Fruit fly (Drosophila melanogaster) whole organism, pupa: ENCODE measurements around the gene CG15144.

Experiments used
- CG10348 ChIP-seq: fragments of 200-800 bp; sonication (Bioruptor generic); IDR thresholded peaks from 2 replicates; pipeline ENCODE4 v1.3.6; 2022; ENCODE audit warnings: missing biosample characterization, missing genetic modification characterization
- CG13204 ChIP-seq: fragments of 200-800 bp; sonication (Bioruptor generic); optimal IDR thresholded peaks from 2 replicates; lab custom pipeline; 2018; ENCODE audit warnings: missing biosample characterization, mild to moderate bottlenecking, missing genetic modification characterization, moderate library complexity
- CG17806 ChIP-seq: fragments of 200-800 bp; sonication (Bioruptor generic); optimal IDR thresholded peaks from 2 replicates; lab custom pipeline; 2018; ENCODE audit warnings: missing biosample characterization, mild to moderate bottlenecking, missing genetic modification characterization, moderate library complexity
- CG34367 ChIP-seq: fragments of 200-800 bp; sonication (Bioruptor generic); optimal IDR thresholded peaks from 2 replicates; lab custom pipeline; 2018; ENCODE audit warnings: missing biosample characterization, mild to moderate bottlenecking, missing genetic modification characterization
- CG4496 ChIP-seq: fragments of 200-800 bp; sonication (Bioruptor generic); IDR thresholded peaks from 3 replicates; pipeline ENCODE4 v1.3.6; 2022; ENCODE audit warnings: missing biosample characterization, missing genetic modification characterization
- CG8159 ChIP-seq: fragments of 200-800 bp; sonication (Bioruptor generic); optimal IDR thresholded peaks from 3 replicates; lab custom pipeline; 2018; ENCODE audit warnings: missing biosample characterization, mild to moderate bottlenecking, missing genetic modification characterization, moderate library complexity
- CG8301 ChIP-seq: fragments of 200-800 bp; sonication (Bioruptor generic); optimal IDR thresholded peaks from 2 replicates; lab custom pipeline; 2018; ENCODE audit warnings: missing biosample characterization, mild to moderate bottlenecking, missing genetic modification characterization
- D1 ChIP-seq: fragments of 200-800 bp; sonication (Bioruptor generic); optimal IDR thresholded peaks from 2 replicates; lab custom pipeline; 2018; ENCODE audit warnings: missing biosample characterization, mild to moderate bottlenecking, missing genetic modification characterization, moderate library complexity
- Pif1A ChIP-seq: fragments of 200-800 bp; sonication (Bioruptor generic); optimal IDR thresholded peaks from 3 replicates; lab custom pipeline; 2016; ENCODE audit warnings: missing biosample characterization, missing genetic modification characterization
- Snoo ChIP-seq: fragments of 200-800 bp; sonication (Bioruptor generic); optimal IDR thresholded peaks from 3 replicates; lab custom pipeline; 2017; ENCODE audit warnings: missing biosample characterization, mild to moderate bottlenecking, missing genetic modification characterization, inconsistent platforms
- gl ChIP-seq: fragments of 200-800 bp; sonication (Bioruptor generic); optimal IDR thresholded peaks from 2 replicates; lab custom pipeline; 2018; ENCODE audit warnings: missing biosample characterization, mild to moderate bottlenecking, missing genetic modification characterization

The CG15144 gene

dm6 chr2L:17477710-17478109, 51.2 kb downstream of the CG15144 start, which contains the start of gene cass:
Gene cass, minus strand, starts transcription at chr2L:17477888.
- TF ChIP-seq CG34367 (tag; lab: Kevin White, UChicago) (no peak), CG8301 (tag; lab: Kevin White, UChicago) (no peak), CG17806 (tag; lab: Kevin White, UChicago) (no peak), CG10348 (no peak), D1 (tag; lab: Kevin White, UChicago) (no peak), Snoo (no peak), gl (tag; lab: Kevin White, UChicago) (no peak), CG4496 (GFP tag; lab: Robert Waterston, UW) (no peak), CG8159 (no peak), Pif1A (GFP tag; lab: Kevin White, UChicago) (no peak), CG13204 (no peak)
